Fruit fly (Drosophila melanogaster): ENCODE data around the gene CREG.

The CREG gene

DNA sequence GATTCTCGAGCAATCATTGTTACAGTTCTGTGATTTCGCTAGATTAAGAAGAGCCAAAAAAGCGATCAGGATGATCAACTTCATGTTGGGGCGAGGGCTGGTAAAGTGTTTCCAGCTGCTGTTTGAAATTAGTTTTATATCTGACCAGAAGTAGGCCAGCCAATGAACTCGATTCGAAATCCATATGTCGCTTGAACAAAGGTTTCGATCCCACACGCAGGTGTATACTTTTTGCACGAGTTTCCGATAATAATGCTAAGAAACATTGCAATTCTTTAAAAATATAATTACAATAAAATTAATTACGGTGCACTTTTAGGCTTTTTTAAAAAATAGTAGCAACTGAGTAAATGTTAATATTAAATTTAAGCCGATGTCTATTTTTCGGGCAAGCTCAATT, 9.2 kb upstream of the CREG start, which contains the start of gene CG34280:
TSS of gene CG34280 (minus strand) at position 101 of the 400 bp plus-strand sequence.
- TF ChIP-seq Sox14 (GFP tag; optimal IDR thresholded peaks at IDR 0.05) (peak; percentile 48), Eip93F (GFP tag; optimal IDR thresholded peaks at IDR 0.05) (no peak)

DNA sequence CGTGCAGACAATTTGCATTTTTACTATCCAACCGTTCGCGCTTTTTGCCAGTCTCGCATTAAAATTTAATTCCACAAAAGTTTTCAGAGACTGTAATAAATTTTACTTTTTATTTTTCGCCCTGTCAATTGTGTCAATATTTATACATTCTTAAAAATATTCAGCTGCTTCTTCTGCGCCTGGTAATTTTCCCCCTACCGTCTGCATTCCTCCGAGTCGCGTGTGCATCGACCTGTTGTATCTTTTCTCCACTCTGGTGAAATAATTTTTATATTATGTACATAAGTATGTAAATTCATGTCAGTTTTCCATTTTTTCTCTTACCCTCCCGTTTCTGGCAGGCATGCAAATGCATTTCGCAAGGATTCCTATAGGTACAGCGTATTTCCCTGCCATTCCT, 8.7 kb upstream of the CREG start, which contains the start of gene CG34279:
TSS of gene CG34279 (minus strand) at position 101 of the 400 bp plus-strand sequence.
- TF ChIP-seq CG3032 (tag; optimal IDR thresholded peaks at IDR 0.05): no peak
- TF ChIP-seq achi (GFP tag; optimal IDR thresholded peaks at IDR 0.05): no peak
- TF ChIP-seq CG31627 (GFP tag; optimal IDR thresholded peaks at IDR 0.05): no peak
- no peak for TF ChIP-seq CG15336 (GFP tag; IDR thresholded peaks at IDR 0.05)
- no peak for TF ChIP-seq net (GFP tag; optimal IDR thresholded peaks at IDR 0.05)
- no peak for TF ChIP-seq lz (GFP tag; optimal IDR thresholded peaks at IDR 0.05)
- TF ChIP-seq CG9139 (GFP tag; optimal IDR thresholded peaks at IDR 0.05): no peak
- TF ChIP-seq Ets21C (GFP tag; optimal IDR thresholded peaks at IDR 0.05): no peak
- TF ChIP-seq CG8119 (GFP tag; IDR thresholded peaks at IDR 0.05): no peak
- no peak for TF ChIP-seq CG8319 (GFP tag; optimal IDR thresholded peaks at IDR 0.05)
- no peak for TF ChIP-seq esn (GFP tag; optimal IDR thresholded peaks at IDR 0.05)
- TF ChIP-seq dsx (GFP tag; optimal IDR thresholded peaks at IDR 0.05; ENCODE audit: poor library complexity, severe bottlenecking): no peak
- no peak for TF ChIP-seq Hr38 (GFP tag; optimal IDR thresholded peaks at IDR 0.05)
- no peak for TF ChIP-seq Sox14 (GFP tag; optimal IDR thresholded peaks at IDR 0.05)
- no peak for TF ChIP-seq CG11902 (GFP tag; optimal IDR thresholded peaks at IDR 0.05)
- no peak for TF ChIP-seq Hr39 (GFP tag; optimal IDR thresholded peaks at IDR 0.05)

DNA sequence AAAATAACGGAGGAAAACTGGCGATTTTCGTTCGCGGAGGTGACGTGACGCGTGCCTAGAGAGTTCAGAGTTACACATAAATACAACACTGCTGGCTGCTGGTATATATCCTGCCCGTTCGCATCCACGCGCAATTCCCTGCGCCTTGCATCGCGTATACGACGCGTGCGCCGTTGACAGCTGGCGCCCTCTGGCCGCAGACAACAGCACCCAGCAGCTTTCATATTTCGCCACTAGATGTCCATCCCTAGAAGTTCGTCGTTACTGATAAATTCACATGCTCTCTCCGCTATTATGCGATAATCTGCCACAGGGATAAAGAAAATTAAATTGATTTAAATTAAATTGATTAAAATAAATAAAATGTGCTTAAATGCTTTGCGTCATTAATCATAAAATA, 8.0 kb upstream of the CREG start, which contains the start of gene Sur-8:
TSS of gene Sur-8 (minus strand) at position 82 of the 400 bp plus-strand sequence.
- TF ChIP-seq CG8119 (GFP tag; IDR thresholded peaks at IDR 0.05): no peak
- TF ChIP-seq OdsH (GFP tag; optimal IDR thresholded peaks at IDR 0.05): peak; percentile 51
- TF ChIP-seq cyc (GFP tag; optimal IDR thresholded peaks at IDR 0.05): peak; percentile 63
- TF ChIP-seq Blimp-1 (GFP tag; optimal IDR thresholded peaks at IDR 0.05): no peak
- TF ChIP-seq CG8319 (GFP tag; optimal IDR thresholded peaks at IDR 0.05): peak; percentile 38
- TF ChIP-seq vri (GFP tag; optimal IDR thresholded peaks at IDR 0.05): peak; percentile 35
- TF ChIP-seq esn (GFP tag; optimal IDR thresholded peaks at IDR 0.05): peak; percentile 62
- TF ChIP-seq Ets21C (GFP tag; optimal IDR thresholded peaks at IDR 0.05): peak; percentile 4
- peak; percentile 64 for TF ChIP-seq Hr39 (GFP tag; optimal IDR thresholded peaks at IDR 0.05)
- no peak for TF ChIP-seq CG6163 (GFP tag; IDR thresholded peaks at IDR 0.05)
- TF ChIP-seq Eip93F (GFP tag; optimal IDR thresholded peaks at IDR 0.05): no peak
- TF ChIP-seq Sox15 (GFP tag; optimal IDR thresholded peaks at IDR 0.05): no peak
- TF ChIP-seq CG6276 (GFP tag; optimal IDR thresholded peaks at IDR 0.05): no peak
- peak; percentile 1 for TF ChIP-seq Sox102F (GFP tag; optimal IDR thresholded peaks at IDR 0.05)
- TF ChIP-seq eg (GFP tag; IDR thresholded peaks at IDR 0.05): no peak; the same call in 2 of the 3 replicates
- TF ChIP-seq lz (GFP tag; optimal IDR thresholded peaks at IDR 0.05): peak; percentile 55
- no peak for TF ChIP-seq CG11294 (GFP tag; IDR thresholded peaks at IDR 0.05)
- TF ChIP-seq CG8632 (GFP tag; optimal IDR thresholded peaks at IDR 0.05): no peak
- TF ChIP-seq CG6854 (GFP tag; optimal IDR thresholded peaks at IDR 0.05): no peak
- peak; percentile 33 for TF ChIP-seq acj6 (GFP tag; optimal IDR thresholded peaks at IDR 0.05)
- peak; percentile 54 for TF ChIP-seq Met (GFP tag; optimal IDR thresholded peaks at IDR 0.05)
- peak; percentile 9 for TF ChIP-seq CG9139 (GFP tag; optimal IDR thresholded peaks at IDR 0.05)
- TF ChIP-seq Hr4 (GFP tag; optimal IDR thresholded peaks at IDR 0.05): peak; percentile 31
- peak; percentile 76 for TF ChIP-seq Eip78C (GFP tag)
- peak; percentile 30 for TF ChIP-seq Smox (GFP tag; optimal IDR thresholded peaks at IDR 0.05)
- TF ChIP-seq CG31627 (GFP tag; optimal IDR thresholded peaks at IDR 0.05): peak; percentile 58
- TF ChIP-seq net (GFP tag; optimal IDR thresholded peaks at IDR 0.05): peak; percentile 49
- TF ChIP-seq pdm3 (GFP tag; optimal IDR thresholded peaks at IDR 0.05): peak; percentile 65
- TF ChIP-seq fd59A (GFP tag; optimal IDR thresholded peaks at IDR 0.05): no peak
- no peak for TF ChIP-seq CG1621 (tag; optimal IDR thresholded peaks at IDR 0.05)
- TF ChIP-seq Gug (GFP tag; IDR thresholded peaks at IDR 0.05): no peak
- TF ChIP-seq ss (GFP tag; optimal IDR thresholded peaks at IDR 0.05): no peak
- TF ChIP-seq CG6808 (GFP tag; optimal IDR thresholded peaks at IDR 0.05): no peak
- peak; percentile 52 for TF ChIP-seq Sox14 (GFP tag; optimal IDR thresholded peaks at IDR 0.05)
- peak; percentile 26 for TF ChIP-seq CG32006 (GFP tag; optimal IDR thresholded peaks at IDR 0.05)
- no peak for TF ChIP-seq fd85E (GFP tag; optimal IDR thresholded peaks at IDR 0.05)
- no peak for TF ChIP-seq CG3032 (tag; optimal IDR thresholded peaks at IDR 0.05)
- TF ChIP-seq topi (GFP tag; optimal IDR thresholded peaks at IDR 0.05): peak; percentile 32
- peak; percentile 15 for TF ChIP-seq CG11762 (GFP tag; optimal IDR thresholded peaks at IDR 0.05; ENCODE audit: insufficient read depth)
- no peak for TF ChIP-seq CG11902 (GFP tag; optimal IDR thresholded peaks at IDR 0.05)
- TF ChIP-seq CG4318 (GFP tag; optimal IDR thresholded peaks at IDR 0.05): no peak
- peak; percentile 30 for TF ChIP-seq Eip75B (GFP tag; optimal IDR thresholded peaks at IDR 0.05)
- TF ChIP-seq CG15336 (GFP tag; IDR thresholded peaks at IDR 0.05): no peak
